Fruit fly (Drosophila melanogaster) whole organism, wandering third instar larva: ENCODE data around the gene Wnk.

Experiments used
- CG9705 ChIP-seq: fragments of 200-800 bp; sonication (Bioruptor generic); optimal IDR thresholded peaks from 2 replicates; lab custom pipeline; 2018; ENCODE audit warnings: missing biosample characterization, mild to moderate bottlenecking, missing genetic modification characterization
- CrebA ChIP-seq: fragments of 200-800 bp; sonication (Bioruptor generic); optimal IDR thresholded peaks from 2 replicates; lab custom pipeline; 2016; ENCODE audit warnings: missing biosample characterization, mild to moderate bottlenecking, missing genetic modification characterization, borderline replicate concordance
- Dif ChIP-seq: fragments of 200-275, 200-300 bp; sonication (Bioruptor generic); optimal IDR thresholded peaks from 2 replicates; lab custom pipeline; 2018; ENCODE audit warnings: missing biosample characterization, missing genetic modification characterization; ENCODE audit not compliant: partially characterized antibody
- HLH106 ChIP-seq: fragments of 200-800 bp; optimal IDR thresholded peaks from 3 replicates; lab custom pipeline; 2019; ENCODE audit warnings: missing biosample characterization, mild to moderate bottlenecking, missing genetic modification characterization, moderate library complexity
- Hnf4 ChIP-seq: fragments of 200-800 bp; sonication (Bioruptor generic); optimal IDR thresholded peaks from 2 replicates; lab custom pipeline; 2016; ENCODE audit warnings: missing biosample characterization, mild to moderate bottlenecking, missing genetic modification characterization
- Hr78 ChIP-seq: fragments of >200 bp; optimal IDR thresholded peaks from 2 replicates; lab custom pipeline; 2017; ENCODE audit warnings: missing biosample characterization, missing genetic modification characterization
- Jra ChIP-seq: sonication (Bioruptor generic); optimal IDR thresholded peaks from 2 replicates; lab custom pipeline; 2016; ENCODE audit warnings: missing biosample characterization, missing genetic modification characterization
- Myc ChIP-seq: fragments of >200 bp; optimal IDR thresholded peaks from 2 replicates; lab custom pipeline; 2017
- N ChIP-seq: fragments of >200 bp; optimal IDR thresholded peaks from 2 replicates; lab custom pipeline; 2018; ENCODE audit warnings: missing biosample characterization, missing external identifiers, missing genetic modification characterization
- OdsH ChIP-seq: fragments of 200-800 bp; sonication (Bioruptor generic); optimal IDR thresholded peaks from 2 replicates; lab custom pipeline; 2016; ENCODE audit warnings: missing biosample characterization, mild to moderate bottlenecking, missing genetic modification characterization
- Rel ChIP-seq, 2 experiments: fragments of 200-800 bp; sonication (Bioruptor generic) in 1 of 2; optimal IDR thresholded peaks; 2 replicates in 1 of 2; 3 replicates in 1 of 2; lab custom pipeline; 2016 to 2019; ENCODE audit warnings: mild to moderate bottlenecking in 2 of 2, missing biosample characterization in 2 of 2, missing genetic modification characterization in 2 of 2, moderate library complexity in 1 of 2
- Sp1 ChIP-seq: fragments of 200-800 bp; sonication (Bioruptor generic); optimal IDR thresholded peaks from 3 replicates; lab custom pipeline; 2019; ENCODE audit warnings: missing biosample characterization, mild to moderate bottlenecking, missing genetic modification characterization, moderate library complexity
- Vsx2 ChIP-seq: fragments of 200-300, 225-300 bp; sonication (Bioruptor generic); optimal IDR thresholded peaks from 2 replicates; lab custom pipeline; 2018; ENCODE audit warnings: missing biosample characterization, missing genetic modification characterization; ENCODE audit not compliant: partially characterized antibody
- brk ChIP-seq: fragments of 200-800 bp; sonication (Bioruptor generic); optimal IDR thresholded peaks from 2 replicates; lab custom pipeline; 2016; ENCODE audit warnings: missing biosample characterization, mild to moderate bottlenecking, missing genetic modification characterization
- dmrt93B ChIP-seq: fragments of 200-800 bp; sonication (Bioruptor generic); optimal IDR thresholded peaks from 2 replicates; lab custom pipeline; 2018; ENCODE audit warnings: missing biosample characterization, mild to moderate bottlenecking, missing genetic modification characterization
- dsf ChIP-seq: sonication (Bioruptor generic); optimal IDR thresholded peaks from 2 replicates; lab custom pipeline; 2016; ENCODE audit warnings: missing biosample characterization, missing genetic modification characterization, borderline replicate concordance
- ey ChIP-seq: fragments of 200-800 bp; sonication (Bioruptor generic); optimal IDR thresholded peaks from 2 replicates; lab custom pipeline; 2016; ENCODE audit warnings: missing biosample characterization, missing genetic modification characterization
- fru ChIP-seq: fragments of 200-800 bp; sonication (Bioruptor generic); optimal IDR thresholded peaks from 3 replicates; lab custom pipeline; 2016; ENCODE audit warnings: missing biosample characterization, mild to moderate bottlenecking, missing genetic modification characterization
- h ChIP-seq: fragments of 200-800 bp; sonication (Bioruptor generic); optimal IDR thresholded peaks from 3 replicates; lab custom pipeline; 2016; ENCODE audit warnings: missing biosample characterization, mild to moderate bottlenecking, missing genetic modification characterization
- jim ChIP-seq: fragments of 175-275, 200-325 bp; sonication (Bioruptor generic); optimal IDR thresholded peaks from 2 replicates; lab custom pipeline; 2016; ENCODE audit warnings: missing biosample characterization, mild to moderate bottlenecking, missing genetic modification characterization
- pan ChIP-seq: fragments of >200 bp; optimal IDR thresholded peaks from 2 replicates; lab custom pipeline; 2017
- psq ChIP-seq: fragments of 200-800 bp; sonication (Bioruptor generic); optimal IDR thresholded peaks from 3 replicates; lab custom pipeline; 2017; ENCODE audit warnings: missing biosample characterization, mild to moderate bottlenecking, missing genetic modification characterization, moderate library complexity
- sage ChIP-seq: fragments of 200-800 bp; sonication (Bioruptor generic); optimal IDR thresholded peaks from 2 replicates; lab custom pipeline; 2016; ENCODE audit warnings: missing biosample characterization, mild to moderate bottlenecking, missing genetic modification characterization
- sv ChIP-seq: fragments of 200-800 bp; sonication (Bioruptor generic); optimal IDR thresholded peaks from 3 replicates; lab custom pipeline; 2016; ENCODE audit warnings: missing biosample characterization, missing genetic modification characterization
- tai ChIP-seq: sonication (Bioruptor generic); optimal IDR thresholded peaks from 2 replicates; lab custom pipeline; 2016; ENCODE audit warnings: missing biosample characterization, missing genetic modification characterization
- usp ChIP-seq: fragments of >200 bp; optimal IDR thresholded peaks from 2 replicates; lab custom pipeline; 2017; ENCODE audit warnings: missing biosample characterization, missing genetic modification characterization
- woc ChIP-seq: sonication (Bioruptor generic); optimal IDR thresholded peaks from 2 replicates; lab custom pipeline; 2016; ENCODE audit warnings: missing biosample characterization, mild to moderate bottlenecking, missing genetic modification characterization

The Wnk gene

dm6 chr3L:21536857-21537256 is 17.9 kb downstream of the Wnk start, which contains the start of gene Rpn10 (continued):
- TF ChIP-seq HLH106 (tag; lab: Kevin White, UChicago) (no peak), pan (lab: Kevin White, UChicago) (no peak), h (no peak), woc (GFP tag; lab: Kevin White, UChicago) (no peak)

dm6 chr3L:21534360-21534759 is 20.4 kb downstream of the Wnk start, which contains the start of gene ppk5:
Gene ppk5, plus strand, starts transcription at chr3L:21534660.
- TF ChIP-seq Dif (GFP tag; lab: Kevin White, UChicago) (no peak), h (no peak), ey (GFP tag; lab: Kevin White, UChicago) (no peak), Rel (GFP tag; optimal IDR thresholded peaks at IDR 0.05; lab: Kevin White, UChicago) (no peak), Rel (tag; optimal IDR thresholded peaks at IDR 0.05; lab: Kevin White, UChicago) (no peak)

dm6 chr3L:21533270-21533948 is 21.3 kb downstream of the Wnk start, which contains the start of gene Mkrn1:
Gene Mkrn1, minus strand, starts transcription at chr3L:21533713.
- no peak for TF ChIP-seq dsf
- no peak for TF ChIP-seq sage (GFP tag; lab: Kevin White, UChicago)
- no peak for TF ChIP-seq psq
- TF ChIP-seq h: no peak
- TF ChIP-seq jim: no peak
- no peak for TF ChIP-seq Rel (GFP tag; optimal IDR thresholded peaks at IDR 0.05; lab: Kevin White, UChicago)
- TF ChIP-seq Rel (tag; optimal IDR thresholded peaks at IDR 0.05; lab: Kevin White, UChicago): peak; percentile 41
- no peak for TF ChIP-seq Hr78 (GFP tag; lab: Kevin White, UChicago)
- TF ChIP-seq dmrt93B (GFP tag; lab: Kevin White, UChicago): no peak
- TF ChIP-seq sv (GFP tag; lab: Kevin White, UChicago): no peak

dm6 chr3L:21529108-21529507 is 25.6 kb downstream of the Wnk start, which contains the start of gene Arv1:
Gene Arv1, minus strand, starts transcription at chr3L:21529333.
- TF ChIP-seq CrebA (GFP tag; lab: Kevin White, UChicago) (no peak), brk (GFP tag; lab: Kevin White, UChicago) (peak; percentile 21)

dm6 chr3L:21524071-21524889 is 30.4 kb downstream of the Wnk start:
- TF ChIP-seq sv (GFP tag; lab: Kevin White, UChicago): no peak
- no peak for TF ChIP-seq dmrt93B (GFP tag; lab: Kevin White, UChicago)
- no peak for TF ChIP-seq jim
- TF ChIP-seq sage (GFP tag; lab: Kevin White, UChicago): peak; percentile 47
- peak; percentile 34 for TF ChIP-seq Hnf4 (GFP tag; lab: Kevin White, UChicago)
- peak; percentile 19 for TF ChIP-seq OdsH
- TF ChIP-seq h: no peak
- no peak for TF ChIP-seq HLH106 (tag; lab: Kevin White, UChicago)
- TF ChIP-seq CG9705 (GFP tag; lab: Kevin White, UChicago): no peak
- TF ChIP-seq psq: peak; percentile 15
- TF ChIP-seq, all 38 proteins: peak for 4

- no peak for TF ChIP-seq Rel (GFP tag; optimal IDR thresholded peaks at IDR 0.05; lab: Kevin White, UChicago)
- peak; percentile 27 for TF ChIP-seq Rel (tag; optimal IDR thresholded peaks at IDR 0.05; lab: Kevin White, UChicago)
- TF ChIP-seq tai (GFP tag; lab: Kevin White, UChicago): no peak
- TF ChIP-seq psq: peak; percentile 6
- TF ChIP-seq sage (GFP tag; lab: Kevin White, UChicago): peak; percentile 49
These were observed 31.5 kb downstream of the Wnk start, which contains the start of gene CG7611 for dm6 chr3L:21523059-21523836. Gene CG7611, plus strand, starts transcription at chr3L:21523186.

dm6 chr3L:21518345-21518744 is 36.4 kb downstream of the Wnk start:
- TF ChIP-seq tai (GFP tag; lab: Kevin White, UChicago) (no peak), ey (GFP tag; lab: Kevin White, UChicago) (no peak), dsf (no peak), Vsx2 (no peak), sage (GFP tag; lab: Kevin White, UChicago) (no peak), jim (no peak), psq (no peak), dmrt93B (GFP tag; lab: Kevin White, UChicago) (no peak), N (GFP tag; lab: Kevin White, UChicago) (no peak), sv (GFP tag; lab: Kevin White, UChicago) (no peak), Jra (GFP tag; lab: Kevin White, UChicago) (no peak), fru (no peak), usp (GFP tag; lab: Kevin White, UChicago) (no peak), Myc (lab: Kevin White, UChicago) (no peak), Sp1 (GFP tag; lab: Kevin White, UChicago) (no peak), Rel (GFP tag; optimal IDR thresholded peaks at IDR 0.05; lab: Kevin White, UChicago) (no peak), Rel (tag; optimal IDR thresholded peaks at IDR 0.05; lab: Kevin White, UChicago) (no peak)
